Worm (Caenorhabditis elegans): ENCODE data around the gene C36C9.5.

ce11 chrX:1720359-1720758 is 16.6 kb upstream of the C36C9.5 start, which contains the start of gene F07G6.8:
- TF ChIP-seq nhr-237 (tag; optimal IDR thresholded peaks at IDR 0.05): no peak
- TF ChIP-seq mdl-1 (tag; optimal IDR thresholded peaks at IDR 0.05): no peak
- TF ChIP-seq nhr-12 (tag; optimal IDR thresholded peaks at IDR 0.05): no peak
- no peak for TF ChIP-seq lsy-2 (tag; optimal IDR thresholded peaks at IDR 0.05)
